Worm (Caenorhabditis elegans) whole organism, L4/young adult: Measurements from ENCODE around the gene C34C6.3.

ENCODE experiments used
- dao-5 ChIP-seq: sonication (generic microtip); optimal IDR thresholded peaks from 2 replicates; lab custom pipeline; 2016; ENCODE audit warnings: missing genotype, missing genetic modification characterization, moderate library complexity, missing compliant biosample characterization
- him-1 ChIP-seq: sonication (generic microtip); optimal IDR thresholded peaks from 2 replicates; lab custom pipeline; 2016; ENCODE audit warnings: missing genotype, missing genetic modification reagents, missing genetic modification characterization, missing compliant biosample characterization

ce11 chrII:8738955-8739354 lies 47.2 kb downstream of the C34C6.3 start:
- TF ChIP-seq dao-5, result no peak
- TF ChIP-seq him-1 (tag; lab: Kevin White, UChicago), result no peak
